Fruit fly (Drosophila melanogaster) whole organism: ENCODE measurements around the gene peg.

Experiments
- CG8478 ChIP-seq: fragments of >200 bp; optimal IDR thresholded peaks from 2 replicates; lab custom pipeline; 2018; ENCODE audit warnings: inconsistent platforms
- Dll ChIP-seq: fragments of >200 bp; optimal IDR thresholded peaks from 2 replicates; lab custom pipeline; 2017
- EcR ChIP-seq, 2 experiments: fragments of >200 bp; optimal IDR thresholded peaks; 2 replicates each; lab custom pipeline; 2017; ENCODE audit warnings: missing biosample characterization in 2 of 2, missing genetic modification characterization in 2 of 2, missing genetic modification reagents in 2 of 2
- pan ChIP-seq: fragments of >200 bp; optimal IDR thresholded peaks from 2 replicates; lab custom pipeline; 2017
- psq ChIP-seq: fragments of >200 bp; optimal IDR thresholded peaks from 2 replicates; lab custom pipeline; 2017
- usp ChIP-seq: fragments of >200 bp; optimal IDR thresholded peaks from 2 replicates; lab custom pipeline; 2017; ENCODE audit warnings: missing biosample characterization, missing genetic modification characterization, mixed read lengths

peg gene

dm6 chr3R:20989657-20990056 lies 34.3 kb downstream of the peg start:
- TF ChIP-seq psq (no peak), EcR (GFP tag; optimal IDR thresholded peaks at IDR 0.05; lab: Kevin White, UChicago) (no peak), Dll (lab: Kevin White, UChicago) (no peak), CG8478 (lab: Kevin White, UChicago) (no peak), usp (no peak), pan (lab: Kevin White, UChicago) (no peak)

- no peak for TF ChIP-seq pan (lab: Kevin White, UChicago)
- TF ChIP-seq usp = no peak
- TF ChIP-seq CG8478 (lab: Kevin White, UChicago) = no peak
- no peak for TF ChIP-seq Dll (lab: Kevin White, UChicago)
- TF ChIP-seq psq = no peak
- TF ChIP-seq EcR (GFP tag; optimal IDR thresholded peaks at IDR 0.05; lab: Kevin White, UChicago) = no peak
Observed at dm6 chr3R:20989046-20989445, 34.9 kb downstream of the peg start.

- TF ChIP-seq usp = no peak
- TF ChIP-seq CG8478 (lab: Kevin White, UChicago) = no peak
- no peak for TF ChIP-seq EcR (GFP tag; optimal IDR thresholded peaks at IDR 0.05; lab: Kevin White, UChicago)
- TF ChIP-seq Dll (lab: Kevin White, UChicago) = no peak
- TF ChIP-seq psq = no peak
- no peak for TF ChIP-seq pan (lab: Kevin White, UChicago)
Observed at dm6 chr3R:20988560-20988959, 35.4 kb downstream of the peg start.

dm6 chr3R:20987836-20988235 lies 36.1 kb downstream of the peg start, which contains the start of gene CG43446:
CG43446 (minus strand) TSS chr3R:20987936.
- TF ChIP-seq EcR (GFP tag; optimal IDR thresholded peaks at IDR 0.05; lab: Kevin White, UChicago) = no peak

dm6 chr3R:20985592-20985991 lies 38.4 kb downstream of the peg start:
- TF ChIP-seq Dll (lab: Kevin White, UChicago) (no peak), usp (no peak), EcR (GFP tag; optimal IDR thresholded peaks at IDR 0.05; lab: Kevin White, UChicago) (no peak), CG8478 (lab: Kevin White, UChicago) (no peak), psq (no peak), pan (lab: Kevin White, UChicago) (no peak)

- TF ChIP-seq Dll (lab: Kevin White, UChicago) (no peak), CG8478 (lab: Kevin White, UChicago) (no peak), usp (no peak), pan (lab: Kevin White, UChicago) (no peak), EcR (GFP tag; optimal IDR thresholded peaks at IDR 0.05; lab: Kevin White, UChicago) (no peak), psq (no peak)
Observed at dm6 chr3R:20984902-20985301, 39.1 kb downstream of the peg start.

- no peak for TF ChIP-seq usp
- no peak for TF ChIP-seq psq
- TF ChIP-seq CG8478 (lab: Kevin White, UChicago) = no peak
- TF ChIP-seq Dll (lab: Kevin White, UChicago) = no peak
- no peak for TF ChIP-seq pan (lab: Kevin White, UChicago)
- no peak for TF ChIP-seq EcR (GFP tag; optimal IDR thresholded peaks at IDR 0.05; lab: Kevin White, UChicago)
Observed at dm6 chr3R:20984087-20984486, 39.9 kb downstream of the peg start.

- TF ChIP-seq pan (lab: Kevin White, UChicago) (no peak), EcR (GFP tag; optimal IDR thresholded peaks at IDR 0.05; lab: Kevin White, UChicago) (no peak), Dll (lab: Kevin White, UChicago) (no peak), usp (no peak), CG8478 (lab: Kevin White, UChicago) (no peak), psq (no peak)
Observed at dm6 chr3R:20977846-20978295, 46.1 kb downstream of the peg start, which contains the start of gene Calx. Calx (plus strand) TSS chr3R:20978183.

- TF ChIP-seq usp (no peak), EcR (GFP tag; optimal IDR thresholded peaks at IDR 0.05; lab: Kevin White, UChicago) (no peak), Dll (lab: Kevin White, UChicago) (no peak), pan (lab: Kevin White, UChicago) (no peak), psq (no peak), CG8478 (lab: Kevin White, UChicago) (no peak)
Observed at dm6 chr3R:20976649-20977048, 47.3 kb downstream of the peg start.
